Fruit fly (Drosophila melanogaster) whole organism, embryonic: Measurements from ENCODE around the gene MRG15.

ENCODE experiments used
- ATbp ChIP-seq: fragments of 200-800 bp; sonication (Bioruptor generic); optimal IDR thresholded peaks from 2 replicates; lab custom pipeline; 2017; ENCODE audit warnings: missing biosample characterization, mild to moderate bottlenecking, missing genetic modification characterization, missing genetic modification reagents
- Adf1 ChIP-seq: fragments of 200-800 bp; sonication (Bioruptor generic); IDR thresholded peaks from 2 replicates; pipeline ENCODE4 v1.3.6; 2022; ENCODE audit warnings: missing biosample characterization, missing genetic modification characterization
- Atf6 ChIP-seq: fragments of 200-800 bp; sonication (Bioruptor generic); IDR thresholded peaks from 2 replicates; pipeline ENCODE4 v1.3.6; 2022; ENCODE audit warnings: missing biosample characterization, missing genetic modification characterization
- B-H2 ChIP-seq: fragments of 200-800 bp; sonication (Bioruptor generic); optimal IDR thresholded peaks from 2 replicates; lab custom pipeline; 2018; ENCODE audit warnings: missing biosample characterization, mild to moderate bottlenecking, missing genetic modification characterization
- CG10274 ChIP-seq: fragments of 200-800 bp; sonication (Bioruptor generic); optimal IDR thresholded peaks from 3 replicates; lab custom pipeline; 2017; ENCODE audit warnings: missing biosample characterization, mild to moderate bottlenecking, missing genetic modification characterization
- CG10321 ChIP-seq: fragments of 200-800 bp; sonication (Bioruptor generic); IDR thresholded peaks from 2 replicates; pipeline ENCODE4 v1.3.6; 2022; ENCODE audit warnings: missing biosample characterization, missing genetic modification characterization
- CG10979 ChIP-seq: fragments of 200-800 bp; sonication (Bioruptor generic); optimal IDR thresholded peaks from 2 replicates; lab custom pipeline; 2018; ENCODE audit warnings: missing biosample characterization, mild to moderate bottlenecking, missing genetic modification characterization, moderate library complexity
- CG11398 ChIP-seq: fragments of 200-800 bp; sonication (Bioruptor generic); optimal IDR thresholded peaks from 2 replicates; lab custom pipeline; 2016; ENCODE audit warnings: missing biosample characterization, missing genetic modification characterization
- CG12071 ChIP-seq: fragments of 200-800 bp; sonication (Bioruptor generic); optimal IDR thresholded peaks from 3 replicates; lab custom pipeline; 2018; ENCODE audit warnings: missing biosample characterization, mild to moderate bottlenecking, missing genetic modification characterization
- CG12744 ChIP-seq: fragments of 200-800 bp; sonication (Bioruptor generic); optimal IDR thresholded peaks from 2 replicates; lab custom pipeline; 2016; ENCODE audit warnings: missing biosample characterization, missing genetic modification characterization
- CG14710 ChIP-seq: fragments of 200-800 bp; sonication (Bioruptor generic); optimal IDR thresholded peaks from 3 replicates; lab custom pipeline; 2019; ENCODE audit warnings: missing biosample characterization, mild to moderate bottlenecking, missing genetic modification characterization, moderate library complexity
- CG14965 ChIP-seq: fragments of 200-800 bp; sonication (Bioruptor generic); optimal IDR thresholded peaks from 2 replicates; lab custom pipeline; 2016; ENCODE audit warnings: missing biosample characterization, missing genetic modification characterization, borderline replicate concordance
- CG15479 ChIP-seq: fragments of 200-800 bp; sonication (Bioruptor generic); optimal IDR thresholded peaks from 3 replicates; lab custom pipeline; 2019; ENCODE audit warnings: missing biosample characterization, mild to moderate bottlenecking, missing genetic modification characterization, moderate library complexity
- CG17328 ChIP-seq: fragments of 200-800 bp; sonication (Bioruptor generic); IDR thresholded peaks from 2 replicates; pipeline ENCODE4 v1.3.6; 2022; ENCODE audit warnings: missing biosample characterization, missing genetic modification characterization
- CG17829 ChIP-seq: fragments of 200-800 bp; optimal IDR thresholded peaks from 2 replicates; lab custom pipeline; 2019; ENCODE audit warnings: missing biosample characterization, mild to moderate bottlenecking, missing genetic modification characterization, moderate library complexity
- CG18764 ChIP-seq: fragments of 200-800 bp; sonication (Bioruptor generic); optimal IDR thresholded peaks from 3 replicates; lab custom pipeline; 2016; ENCODE audit warnings: missing biosample characterization, missing genetic modification characterization
- CG2120 ChIP-seq: fragments of 200-800 bp; sonication (Bioruptor generic); optimal IDR thresholded peaks from 3 replicates; lab custom pipeline; 2016; ENCODE audit warnings: missing biosample characterization, missing genetic modification characterization
- CG2199 ChIP-seq: fragments of 200-800 bp; sonication (Bioruptor generic); IDR thresholded peaks from 3 replicates; pipeline ENCODE4 v1.3.6; 2022; ENCODE audit warnings: missing biosample characterization, missing genetic modification characterization
- CG34376 ChIP-seq: fragments of 200-800 bp; sonication (Bioruptor generic); optimal IDR thresholded peaks from 2 replicates; lab custom pipeline; 2018; ENCODE audit warnings: missing biosample characterization, mild to moderate bottlenecking, missing genetic modification characterization
- CG4404 ChIP-seq: fragments of 200-800 bp; sonication (Bioruptor generic); IDR thresholded peaks from 2 replicates; pipeline ENCODE4 v1.3.6; 2022; ENCODE audit warnings: missing biosample characterization, missing genetic modification characterization
- CG4854 ChIP-seq: fragments of 200-800 bp; sonication (Bioruptor generic); optimal IDR thresholded peaks from 2 replicates; lab custom pipeline; 2016; ENCODE audit warnings: missing biosample characterization, missing genetic modification characterization, inconsistent platforms
- CG5953 ChIP-seq: fragments of 200-800 bp; sonication (Bioruptor generic); IDR thresholded peaks from 2 replicates; pipeline ENCODE4 v1.3.6; 2022; ENCODE audit warnings: missing biosample characterization, missing genetic modification characterization
- CG7745 ChIP-seq: fragments of 200-800 bp; sonication (Bioruptor generic); optimal IDR thresholded peaks from 2 replicates; lab custom pipeline; 2018; ENCODE audit warnings: missing biosample characterization, mild to moderate bottlenecking, missing genetic modification characterization, moderate library complexity
- CG9215 ChIP-seq: fragments of 200-800 bp; sonication (Bioruptor generic); IDR thresholded peaks from 2 replicates; pipeline ENCODE4 v1.3.6; 2022; ENCODE audit warnings: missing biosample characterization, missing genetic modification characterization
- CG9609 ChIP-seq: fragments of 200-800 bp; sonication (Bioruptor generic); optimal IDR thresholded peaks from 3 replicates; lab custom pipeline; 2016; ENCODE audit warnings: missing biosample characterization, missing genetic modification characterization
- CG9932 ChIP-seq: fragments of 200-800 bp; sonication (Bioruptor generic); IDR thresholded peaks from 2 replicates; pipeline ENCODE4 v1.3.6; 2022; ENCODE audit warnings: missing biosample characterization, missing genetic modification characterization
- Mes4 ChIP-seq: fragments of 200-800 bp; sonication (Bioruptor generic); optimal IDR thresholded peaks from 2 replicates; lab custom pipeline; 2016; ENCODE audit warnings: missing biosample characterization, missing genetic modification characterization
- NFAT ChIP-seq: fragments of 200-800 bp; sonication (Bioruptor generic); IDR thresholded peaks from 2 replicates; pipeline ENCODE4 v1.3.6; 2022; ENCODE audit warnings: missing biosample characterization, missing genetic modification characterization
- NfI ChIP-seq: fragments of 200-800 bp; sonication (Bioruptor generic); optimal IDR thresholded peaks from 3 replicates; lab custom pipeline; 2018; ENCODE audit warnings: missing biosample characterization, mild to moderate bottlenecking, missing genetic modification characterization, moderate library complexity
- Ptx1 ChIP-seq: fragments of 200-800 bp; sonication (Bioruptor generic); IDR thresholded peaks from 2 replicates; pipeline ENCODE4 v1.3.6; 2022; ENCODE audit warnings: missing biosample characterization, missing genetic modification characterization
- Rfx ChIP-seq: fragments of 200-800 bp; sonication (Bioruptor generic); IDR thresholded peaks from 2 replicates; pipeline ENCODE4 v1.3.6; 2022; ENCODE audit warnings: missing biosample characterization, missing genetic modification characterization
- Scr ChIP-seq: fragments of 200-800 bp; sonication (Bioruptor generic); IDR thresholded peaks from 2 replicates; pipeline ENCODE4 v1.3.6; 2022; ENCODE audit warnings: missing biosample characterization, missing genetic modification characterization; ENCODE audit not compliant: partially characterized antibody
- Sox102F ChIP-seq: fragments of 200-800 bp; sonication (Bioruptor generic); optimal IDR thresholded peaks from 2 replicates; lab custom pipeline; 2018; ENCODE audit warnings: missing biosample characterization, mild to moderate bottlenecking, missing genetic modification characterization, moderate library complexity
- az2 ChIP-seq: fragments of 200-800 bp; sonication (Bioruptor generic); optimal IDR thresholded peaks from 3 replicates; lab custom pipeline; 2016; ENCODE audit warnings: missing biosample characterization, missing genetic modification characterization
- bsh ChIP-seq, 2 experiments: fragments of 200-800 bp; sonication (Bioruptor generic); optimal IDR thresholded peaks; 2 replicates each; lab custom pipeline; 2017 to 2018; ENCODE audit warnings: mild to moderate bottlenecking in 2 of 2, missing biosample characterization in 2 of 2, missing genetic modification characterization in 2 of 2, moderate library complexity in 1 of 2
- dimm ChIP-seq: fragments of 200-800 bp; sonication (Bioruptor generic); IDR thresholded peaks from 2 replicates; pipeline ENCODE4 v1.3.6; 2022; ENCODE audit warnings: missing biosample characterization, missing genetic modification characterization
- fd102C ChIP-seq: fragments of 200-800 bp; sonication (Bioruptor generic); optimal IDR thresholded peaks from 2 replicates; lab custom pipeline; 2018; ENCODE audit warnings: missing biosample characterization, mild to moderate bottlenecking, missing genetic modification characterization, moderate library complexity
- fu2 ChIP-seq: fragments of 200-800 bp; sonication (Bioruptor generic); optimal IDR thresholded peaks from 2 replicates; lab custom pipeline; 2016; ENCODE audit warnings: missing biosample characterization, missing genetic modification characterization
- hbn ChIP-seq: fragments of 200-800 bp; sonication (Bioruptor generic); IDR thresholded peaks from 2 replicates; pipeline ENCODE4 v1.3.6; 2022; ENCODE audit warnings: missing biosample characterization, missing genetic modification characterization; ENCODE audit not compliant: partially characterized antibody
- hkb ChIP-seq, 2 experiments: fragments of 200-800 bp in 1 of 2; fragments of >200 bp in 1 of 2; sonication (Bioruptor generic) in 1 of 2; IDR thresholded peaks in 1 of 2; optimal IDR thresholded peaks in 1 of 2; 2 replicates each; pipeline versions ENCODE4 v1.3.6 to Lab custom; 2017 to 2022; ENCODE audit warnings: missing biosample characterization in 1 of 2, missing genetic modification characterization in 1 of 2
- insv ChIP-seq, 2 experiments: fragments of 200-800 bp; sonication (Bioruptor generic); optimal IDR thresholded peaks; 3 replicates each; lab custom pipeline; 2016 to 2018; ENCODE audit warnings: missing biosample characterization in 2 of 2, missing genetic modification characterization in 2 of 2
- jing ChIP-seq: fragments of 200-800 bp; sonication (Bioruptor generic); optimal IDR thresholded peaks from 2 replicates; lab custom pipeline; 2018; ENCODE audit warnings: missing biosample characterization, mild to moderate bottlenecking, missing genetic modification characterization
- kah ChIP-seq: fragments of 200-800 bp; sonication (Bioruptor generic); optimal IDR thresholded peaks from 2 replicates; lab custom pipeline; 2018; ENCODE audit warnings: missing biosample characterization, mild to moderate bottlenecking, missing genetic modification characterization
- kay ChIP-seq: fragments of 200-800 bp; sonication (Bioruptor generic); optimal IDR thresholded peaks from 2 replicates; lab custom pipeline; 2016; ENCODE audit warnings: missing biosample characterization, missing genetic modification characterization
- nerfin-1 ChIP-seq: fragments of 200-800 bp; sonication (Bioruptor generic); optimal IDR thresholded peaks from 3 replicates; lab custom pipeline; 2019; ENCODE audit warnings: missing biosample characterization, mild to moderate bottlenecking, missing genetic modification characterization, moderate library complexity
- nmo ChIP-seq: fragments of 200-800 bp; sonication (Bioruptor generic); optimal IDR thresholded peaks from 2 replicates; lab custom pipeline; 2018; ENCODE audit warnings: missing biosample characterization, mild to moderate bottlenecking, missing genetic modification characterization, moderate library complexity
- pan ChIP-seq, 4 experiments: fragments of >200 bp in 3 of 4; fragments of 200-800 bp in 1 of 4; sonication (Bioruptor generic) in 1 of 4; optimal IDR thresholded peaks in 3 of 4; IDR thresholded peaks in 1 of 4; 2 replicates each; pipeline versions ENCODE4 v1.3.6 to Lab custom; 2017 to 2022; ENCODE audit warnings: missing biosample characterization in 2 of 4, missing genetic modification characterization in 2 of 4, mixed read lengths in 1 of 4
- run ChIP-seq: fragments of 200-800 bp; sonication (Bioruptor generic); optimal IDR thresholded peaks from 3 replicates; lab custom pipeline; 2018; ENCODE audit warnings: missing biosample characterization, mild to moderate bottlenecking, missing genetic modification characterization
- schlank ChIP-seq: fragments of 200-800 bp; sonication (Bioruptor generic); optimal IDR thresholded peaks from 2 replicates; lab custom pipeline; 2018; ENCODE audit warnings: missing biosample characterization, mild to moderate bottlenecking, missing genetic modification characterization
- tio ChIP-seq: fragments of 200-800 bp; sonication (Bioruptor generic); optimal IDR thresholded peaks from 2 replicates; lab custom pipeline; 2017; ENCODE audit warnings: missing biosample characterization, missing genetic modification characterization, inconsistent platforms

The MRG15 gene

dm6 chr3R:15250454-15250853 lies 27.5 kb downstream of the MRG15 start (continued):
- TF ChIP-seq fu2 (no peak), kah (no peak), CG17328 (peak; percentile 76), pan (optimal IDR thresholded peaks at IDR 0.05; lab: Kevin White, UChicago) (no peak), pan (GFP tag; optimal IDR thresholded peaks at IDR 0.05 in 1 of 2, IDR thresholded peaks at IDR 0.05 in 1 of 2) (peak in 1 of 2 experiments; percentile 75), B-H2 (GFP tag; lab: Kevin White, UChicago) (no peak), CG10274 (GFP tag; lab: Kevin White, UChicago) (no peak), nmo (GFP tag; lab: Kevin White, UChicago) (no peak), schlank (peak; percentile 56), CG7745 (tag; lab: Kevin White, UChicago) (no peak), Scr (GFP tag; lab: Robert Waterston, UW) (no peak), CG2120 (GFP tag; lab: Kevin White, UChicago) (peak; percentile 81), CG9932 (peak; percentile 81), Mes4 (GFP tag; lab: Kevin White, UChicago) (no peak), CG17829 (tag; lab: Kevin White, UChicago) (peak; percentile 52), CG34376 (GFP tag; lab: Kevin White, UChicago) (peak; percentile 41), CG10979 (tag; lab: Kevin White, UChicago) (peak; percentile 45), bsh (GFP tag; optimal IDR thresholded peaks at IDR 0.05; lab: Kevin White, UChicago) (no peak), CG5953 (GFP tag; lab: Robert Waterston, UW) (peak; percentile 54; the same call in 1 of the 2 replicates), hkb (optimal IDR thresholded peaks at IDR 0.05; lab: Kevin White, UChicago) (no peak), hkb (GFP tag; IDR thresholded peaks at IDR 0.05; lab: Robert Waterston, UW) (peak; percentile 85), jing (GFP tag; lab: Kevin White, UChicago) (no peak), fd102C (GFP tag; lab: Kevin White, UChicago) (no peak), Ptx1 (GFP tag; lab: Robert Waterston, UW) (peak; percentile 76), az2 (GFP tag; lab: Kevin White, UChicago) (peak; percentile 34), CG4854 (GFP tag; lab: Kevin White, UChicago) (no peak), run (tag; lab: Kevin White, UChicago) (peak; percentile 10), CG18764 (no peak), Rfx (GFP tag; lab: Robert Waterston, UW) (peak; percentile 84), Sox102F (GFP tag; lab: Kevin White, UChicago) (no peak), CG15479 (GFP tag; lab: Kevin White, UChicago) (no peak), kay (GFP tag; lab: Kevin White, UChicago) (peak; percentile 32), CG12071 (GFP tag; lab: Kevin White, UChicago) (no peak), CG14710 (tag; lab: Kevin White, UChicago) (no peak), Atf6 (GFP tag; lab: Robert Waterston, UW) (peak; percentile 86), CG10321 (peak; percentile 30; the same call in 1 of the 2 replicates), dimm (peak; percentile 42; the same call in 1 of the 2 replicates), ATbp (no peak), insv (GFP tag; optimal IDR thresholded peaks at IDR 0.05; lab: Kevin White, UChicago) (no peak), CG2199 (no peak), CG11398 (GFP tag; lab: Kevin White, UChicago) (no peak), CG12744 (GFP tag; lab: Kevin White, UChicago) (no peak), tio (no peak), CG4404 (GFP tag; lab: Robert Waterston, UW) (peak; percentile 52), CG9215 (GFP tag; lab: Robert Waterston, UW) (peak; percentile 70), CG9609 (no peak), CG14965 (GFP tag; lab: Kevin White, UChicago) (no peak), hbn (GFP tag; lab: Robert Waterston, UW) (no peak), NFAT (GFP tag; lab: Robert Waterston, UW) (peak; percentile 51; the same call in 1 of the 2 replicates), Adf1 (GFP tag; lab: Robert Waterston, UW) (peak; percentile 59; the same call in 1 of the 2 replicates), NfI (GFP tag; lab: Kevin White, UChicago) (peak; percentile 74), nerfin-1 (tag; lab: Kevin White, UChicago) (no peak)
